Worm (Caenorhabditis elegans): ENCODE results near the gene npr-20.

DNA sequence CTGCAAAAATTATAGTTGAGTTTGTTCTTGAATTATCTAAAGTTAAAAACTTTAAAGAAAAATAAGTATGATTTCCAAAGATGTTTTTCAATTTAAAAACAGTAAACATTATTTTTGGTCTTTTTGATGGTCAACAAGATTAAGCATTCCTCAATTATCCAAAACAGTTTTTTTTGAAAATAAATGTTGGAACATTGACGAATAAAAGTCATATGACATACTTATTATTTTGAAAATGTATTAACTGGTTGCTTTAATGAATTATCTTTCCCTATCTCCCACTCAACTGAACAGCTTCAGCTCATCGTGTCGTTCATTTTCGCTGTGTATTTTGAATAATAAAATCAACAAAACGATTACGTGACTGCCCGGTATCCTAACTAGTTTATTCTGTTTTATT, 7.9 kb downstream of the npr-20 start:
- TF ChIP-seq pqm-1 (tag; optimal IDR thresholded peaks at IDR 0.05) (no peak), ztf-11 (tag; optimal IDR thresholded peaks at IDR 0.05) (no peak), ceh-82 (tag; optimal IDR thresholded peaks at IDR 0.05) (no peak)
